Fruit fly (Drosophila melanogaster) whole organism, prepupa: ENCODE data around the gene CG14990.

Experiments
- CG10631 ChIP-seq: fragments of 200-800 bp; sonication (Bioruptor generic); optimal IDR thresholded peaks from 2 replicates; lab custom pipeline; 2016; ENCODE audit warnings: missing biosample characterization, missing genetic modification characterization
- CG11294 ChIP-seq: fragments of 200-800 bp; sonication (Bioruptor generic); IDR thresholded peaks from 2 replicates; pipeline ENCODE4 v1.3.6; 2022; ENCODE audit warnings: missing biosample characterization, missing genetic modification characterization
- CG11762 ChIP-seq: fragments of 200-800 bp; sonication (Bioruptor generic); optimal IDR thresholded peaks from 3 replicates; lab custom pipeline; 2016; ENCODE audit warnings: missing biosample characterization, missing genetic modification characterization; ENCODE audit not compliant: insufficient read depth
- CG11902 ChIP-seq: fragments of 200-800 bp; sonication (Bioruptor generic); optimal IDR thresholded peaks from 3 replicates; lab custom pipeline; 2016; ENCODE audit warnings: missing biosample characterization, missing genetic modification characterization
- CG15336 ChIP-seq: fragments of 200-800 bp; sonication (Bioruptor generic); IDR thresholded peaks from 2 replicates; pipeline ENCODE4 v1.3.6; 2022; ENCODE audit warnings: missing biosample characterization, missing genetic modification characterization
- CG1621 ChIP-seq: fragments of 200-800 bp; sonication (Bioruptor generic); optimal IDR thresholded peaks from 3 replicates; lab custom pipeline; 2018; ENCODE audit warnings: missing biosample characterization, mild to moderate bottlenecking, missing genetic modification characterization
- CG16779 ChIP-seq: fragments of 200-800 bp; sonication (Bioruptor generic); optimal IDR thresholded peaks from 3 replicates; lab custom pipeline; 2017; ENCODE audit warnings: missing biosample characterization, mild to moderate bottlenecking, missing genetic modification characterization
- CG3032 ChIP-seq: fragments of 200-800 bp; optimal IDR thresholded peaks from 2 replicates; lab custom pipeline; 2019; ENCODE audit warnings: missing biosample characterization, mild to moderate bottlenecking, missing genetic modification characterization, moderate library complexity
- CG31627 ChIP-seq: fragments of 200-800 bp; sonication (Bioruptor generic); optimal IDR thresholded peaks from 3 replicates; lab custom pipeline; 2016; ENCODE audit warnings: missing biosample characterization, missing genetic modification characterization
- CG34406 ChIP-seq: fragments of 200-800 bp; sonication (Bioruptor generic); optimal IDR thresholded peaks from 3 replicates; lab custom pipeline; 2016; ENCODE audit warnings: missing biosample characterization, missing genetic modification characterization
- CG3919 ChIP-seq: fragments of 200-800 bp; sonication (Bioruptor generic); optimal IDR thresholded peaks from 3 replicates; lab custom pipeline; 2016; ENCODE audit warnings: missing biosample characterization, missing genetic modification characterization
- CG4318 ChIP-seq: fragments of 200-800 bp; sonication (Bioruptor generic); optimal IDR thresholded peaks from 3 replicates; lab custom pipeline; 2017; ENCODE audit warnings: missing biosample characterization, mild to moderate bottlenecking, missing genetic modification characterization
- CG6163 ChIP-seq: fragments of 200-800 bp; sonication (Bioruptor generic); IDR thresholded peaks from 3 replicates; pipeline ENCODE4 v1.3.6; 2022; ENCODE audit warnings: missing biosample characterization, missing genetic modification characterization
- CG6276 ChIP-seq: fragments of 200-800 bp; sonication (Bioruptor generic); optimal IDR thresholded peaks from 2 replicates; lab custom pipeline; 2017; ENCODE audit warnings: missing biosample characterization, mild to moderate bottlenecking, missing genetic modification characterization
- CG6792 ChIP-seq: fragments of 200-800 bp; sonication (Bioruptor generic); optimal IDR thresholded peaks from 3 replicates; lab custom pipeline; 2016; ENCODE audit warnings: missing biosample characterization, missing genetic modification characterization
- CG6808 ChIP-seq: fragments of 200-800 bp; sonication (Bioruptor generic); optimal IDR thresholded peaks from 3 replicates; lab custom pipeline; 2017; ENCODE audit warnings: missing biosample characterization, missing genetic modification characterization, mild to moderate bottlenecking, moderate library complexity, missing genetic modification reagents
- CG6854 ChIP-seq: fragments of 200-800 bp; sonication (Bioruptor generic); optimal IDR thresholded peaks from 2 replicates; lab custom pipeline; 2017; ENCODE audit warnings: missing biosample characterization, mild to moderate bottlenecking, missing genetic modification characterization
- CG7368 ChIP-seq: fragments of 200-800 bp; sonication (Bioruptor generic); optimal IDR thresholded peaks from 3 replicates; lab custom pipeline; 2016; ENCODE audit warnings: missing biosample characterization, missing genetic modification characterization
- CG8119 ChIP-seq: fragments of 200-800 bp; sonication (Bioruptor generic); IDR thresholded peaks from 3 replicates; pipeline ENCODE4 v1.3.6; 2022; ENCODE audit warnings: missing biosample characterization, missing genetic modification characterization
- CG8319 ChIP-seq: fragments of 200-800 bp; sonication (Bioruptor generic); optimal IDR thresholded peaks from 3 replicates; lab custom pipeline; 2016; ENCODE audit warnings: missing biosample characterization, missing genetic modification characterization
- CG8632 ChIP-seq: fragments of 200-800 bp; sonication (Bioruptor generic); optimal IDR thresholded peaks from 3 replicates; lab custom pipeline; 2016; ENCODE audit warnings: missing biosample characterization, missing genetic modification characterization
- Eip75B ChIP-seq: fragments of 200-800 bp; sonication (Bioruptor generic); optimal IDR thresholded peaks from 3 replicates; lab custom pipeline; 2016; ENCODE audit warnings: missing biosample characterization, missing genetic modification characterization
- Eip78C ChIP-seq: fragments of 200-800 bp; sonication (Bioruptor generic); peaks from one replicate; lab custom pipeline; 2016; ENCODE audit warnings: missing biosample characterization, missing genetic modification characterization
- Eip93F ChIP-seq: fragments of 200-800 bp; sonication (Bioruptor generic); optimal IDR thresholded peaks from 2 replicates; lab custom pipeline; 2016; ENCODE audit warnings: missing biosample characterization, mild to moderate bottlenecking, missing genetic modification characterization
- Ets21C ChIP-seq: fragments of 200-800 bp; sonication (Bioruptor generic); optimal IDR thresholded peaks from 3 replicates; lab custom pipeline; 2016; ENCODE audit warnings: missing biosample characterization, missing genetic modification characterization
- Gug ChIP-seq: fragments of 200-800 bp; sonication (Bioruptor generic); IDR thresholded peaks from 2 replicates; pipeline ENCODE4 v1.3.6; 2022; ENCODE audit warnings: missing biosample characterization, missing genetic modification characterization
- Hr39 ChIP-seq: fragments of 200-800 bp; sonication (Bioruptor generic); optimal IDR thresholded peaks from 2 replicates; lab custom pipeline; 2016; ENCODE audit warnings: missing biosample characterization, missing genetic modification characterization
- Hr4 ChIP-seq: fragments of 200-800 bp; sonication (Bioruptor generic); optimal IDR thresholded peaks from 3 replicates; lab custom pipeline; 2016; ENCODE audit warnings: missing biosample characterization, missing genetic modification characterization
- Met ChIP-seq: fragments of 200-800 bp; sonication (Bioruptor generic); optimal IDR thresholded peaks from 3 replicates; lab custom pipeline; 2016; ENCODE audit warnings: missing biosample characterization, missing genetic modification characterization
- Sox14 ChIP-seq: fragments of 200-800 bp; sonication (Bioruptor generic); optimal IDR thresholded peaks from 3 replicates; lab custom pipeline; 2016; ENCODE audit warnings: missing biosample characterization, missing genetic modification characterization
- achi ChIP-seq: fragments of 200-800 bp; sonication (Bioruptor generic); optimal IDR thresholded peaks from 3 replicates; lab custom pipeline; 2016; ENCODE audit warnings: missing biosample characterization, missing genetic modification characterization
- acj6 ChIP-seq: fragments of 200-800 bp; sonication (Bioruptor generic); optimal IDR thresholded peaks from 3 replicates; lab custom pipeline; 2016; ENCODE audit warnings: missing biosample characterization, missing genetic modification characterization
- cyc ChIP-seq: fragments of 200-800 bp; sonication (Bioruptor generic); optimal IDR thresholded peaks from 3 replicates; lab custom pipeline; 2016; ENCODE audit warnings: missing biosample characterization, missing genetic modification characterization
- dac ChIP-seq: fragments of 200-800 bp; sonication (Bioruptor generic); optimal IDR thresholded peaks from 2 replicates; lab custom pipeline; 2017; ENCODE audit warnings: missing biosample characterization, mild to moderate bottlenecking, missing genetic modification characterization
- dsx ChIP-seq: fragments of 200-800 bp; optimal IDR thresholded peaks from 3 replicates; lab custom pipeline; 2019; ENCODE audit warnings: missing biosample characterization, mild to moderate bottlenecking, missing genetic modification characterization, moderate library complexity; ENCODE audit not compliant: poor library complexity, severe bottlenecking
- eg ChIP-seq: fragments of 200-800 bp; sonication (Bioruptor generic); IDR thresholded peaks from 3 replicates; pipeline ENCODE4 v1.3.6; 2022; ENCODE audit warnings: missing biosample characterization, missing genetic modification characterization
- esn ChIP-seq: fragments of 200-800 bp; sonication (Bioruptor generic); optimal IDR thresholded peaks from 2 replicates; lab custom pipeline; 2016; ENCODE audit warnings: missing biosample characterization, mild to moderate bottlenecking, missing genetic modification characterization, moderate library complexity
- fd59A ChIP-seq: fragments of 200-800 bp; sonication (Bioruptor generic); optimal IDR thresholded peaks from 2 replicates; lab custom pipeline; 2017; ENCODE audit warnings: missing biosample characterization, mild to moderate bottlenecking, missing genetic modification characterization, missing genetic modification reagents
- fd85E ChIP-seq: fragments of 200-800 bp; sonication (Bioruptor generic); optimal IDR thresholded peaks from 3 replicates; lab custom pipeline; 2016; ENCODE audit warnings: missing biosample characterization, missing genetic modification characterization
- fkh ChIP-seq: fragments of 200-800 bp; sonication (Bioruptor generic); optimal IDR thresholded peaks from 3 replicates; lab custom pipeline; 2017; ENCODE audit warnings: missing biosample characterization, mild to moderate bottlenecking, missing genetic modification characterization, moderate library complexity
- lz ChIP-seq: fragments of 200-800 bp; sonication (Bioruptor generic); optimal IDR thresholded peaks from 3 replicates; lab custom pipeline; 2016; ENCODE audit warnings: missing biosample characterization, missing genetic modification characterization
- net ChIP-seq: fragments of 200-800 bp; sonication (Bioruptor generic); optimal IDR thresholded peaks from 3 replicates; lab custom pipeline; 2016; ENCODE audit warnings: missing biosample characterization, missing genetic modification characterization
- pdm3 ChIP-seq: fragments of 200-800 bp; sonication (Bioruptor generic); optimal IDR thresholded peaks from 3 replicates; lab custom pipeline; 2016; ENCODE audit warnings: missing biosample characterization, missing genetic modification characterization
- salr ChIP-seq, 2 experiments: fragments of 200-800 bp; sonication (Bioruptor generic); optimal IDR thresholded peaks; 3 replicates each; lab custom pipeline; 2016 to 2018; ENCODE audit warnings: missing biosample characterization in 2 of 2, missing genetic modification characterization in 2 of 2, mild to moderate bottlenecking in 1 of 2
- spab ChIP-seq: fragments of 200-800 bp; sonication (Bioruptor generic); optimal IDR thresholded peaks from 2 replicates; lab custom pipeline; 2017; ENCODE audit warnings: missing biosample characterization, mild to moderate bottlenecking, missing genetic modification characterization, missing genetic modification reagents
- ss ChIP-seq, 2 experiments: fragments of 200-800 bp; sonication (Bioruptor generic); optimal IDR thresholded peaks; 2 replicates in 1 of 2; 3 replicates in 1 of 2; lab custom pipeline; 2017 to 2018; ENCODE audit warnings: mild to moderate bottlenecking in 2 of 2, missing biosample characterization in 2 of 2, missing genetic modification characterization in 2 of 2, moderate library complexity in 1 of 2
- topi ChIP-seq: fragments of 200-800 bp; sonication (Bioruptor generic); optimal IDR thresholded peaks from 3 replicates; lab custom pipeline; 2016; ENCODE audit warnings: missing biosample characterization, missing genetic modification characterization

CG14990 gene

DNA sequence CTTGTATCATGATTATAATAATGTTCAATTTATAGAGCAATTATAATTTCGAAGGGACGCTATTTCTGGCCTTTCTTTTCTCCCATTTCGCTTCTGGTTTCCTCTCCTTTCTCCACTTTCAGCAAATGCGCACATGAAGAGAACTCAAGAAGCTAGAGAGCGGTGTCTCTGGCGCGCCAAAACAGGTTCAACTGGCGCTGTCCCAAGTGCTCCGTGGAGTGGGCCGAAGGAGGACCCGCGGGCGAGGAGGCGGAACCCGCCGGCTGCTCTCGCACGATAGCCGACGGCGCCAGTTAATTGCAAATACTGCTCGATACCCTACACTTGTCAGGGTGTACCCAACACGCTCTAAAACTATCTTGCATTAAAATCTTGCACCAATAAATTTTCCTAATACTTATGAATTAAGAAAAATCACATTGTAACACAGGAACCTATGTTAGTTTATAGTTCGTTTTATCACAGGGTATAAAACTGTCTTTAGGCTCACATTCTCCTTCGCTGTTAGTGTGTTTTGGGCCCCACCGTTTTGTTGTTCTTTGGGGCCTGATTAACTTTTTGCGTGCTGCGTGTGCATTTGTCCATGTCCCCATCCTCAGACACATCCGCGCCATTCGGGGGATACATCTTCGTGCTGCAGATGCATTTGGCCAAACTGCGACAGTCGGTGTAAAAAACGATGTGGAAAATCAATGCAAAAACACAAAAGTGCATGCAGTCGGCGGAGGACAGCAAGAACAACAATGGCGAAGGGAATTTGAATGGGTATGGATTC, 22.6 kb upstream of the CG14990 start (continued):
- TF ChIP-seq CG6854 (GFP tag; lab: Kevin White, UChicago) (peak; percentile 97), CG11762 (GFP tag; lab: Kevin White, UChicago) (peak; percentile 98), acj6 (GFP tag; lab: Kevin White, UChicago) (peak; percentile 99), CG6792 (peak; percentile 99), Eip78C (GFP tag; lab: Kevin White, UChicago) (peak; percentile 99), Hr4 (GFP tag; lab: Kevin White, UChicago) (peak; percentile 99), CG1621 (tag; lab: Kevin White, UChicago) (peak; percentile 97), CG34406 (GFP tag; lab: Kevin White, UChicago) (peak; percentile 98), ss (GFP tag; optimal IDR thresholded peaks at IDR 0.05; lab: Kevin White, UChicago) (peak; percentile 95 to 98), CG8319 (GFP tag; lab: Kevin White, UChicago) (peak; percentile 96), CG3032 (peak; percentile 98), topi (GFP tag; lab: Kevin White, UChicago) (peak; percentile 97), cyc (GFP tag; lab: Kevin White, UChicago) (peak; percentile 99), pdm3 (GFP tag; lab: Kevin White, UChicago) (peak; percentile 99), Sox14 (GFP tag; lab: Kevin White, UChicago) (peak; percentile 99), CG7368 (GFP tag; lab: Kevin White, UChicago) (peak; percentile 97), CG6163 (GFP tag; lab: Robert Waterston, UW) (peak; percentile 99), dac (GFP tag; lab: Kevin White, UChicago) (peak; percentile 97), salr (GFP tag; optimal IDR thresholded peaks at IDR 0.05; lab: Kevin White, UChicago) (peak; percentile 98), CG31627 (peak; percentile 99), CG8119 (peak; percentile 98), eg (GFP tag; lab: Robert Waterston, UW) (peak; percentile 99), CG16779 (tag; lab: Kevin White, UChicago) (peak; percentile 91), CG10631 (GFP tag; lab: Kevin White, UChicago) (peak; percentile 97), fkh (GFP tag; lab: Kevin White, UChicago) (peak; percentile 25), fd59A (peak; percentile 98), CG11294 (GFP tag; lab: Robert Waterston, UW) (peak; percentile 98), net (GFP tag; lab: Kevin White, UChicago) (peak; percentile 99), Ets21C (GFP tag; lab: Kevin White, UChicago) (peak; percentile 98), fd85E (GFP tag; lab: Kevin White, UChicago) (peak; percentile 92), Met (peak; percentile 98)

DNA sequence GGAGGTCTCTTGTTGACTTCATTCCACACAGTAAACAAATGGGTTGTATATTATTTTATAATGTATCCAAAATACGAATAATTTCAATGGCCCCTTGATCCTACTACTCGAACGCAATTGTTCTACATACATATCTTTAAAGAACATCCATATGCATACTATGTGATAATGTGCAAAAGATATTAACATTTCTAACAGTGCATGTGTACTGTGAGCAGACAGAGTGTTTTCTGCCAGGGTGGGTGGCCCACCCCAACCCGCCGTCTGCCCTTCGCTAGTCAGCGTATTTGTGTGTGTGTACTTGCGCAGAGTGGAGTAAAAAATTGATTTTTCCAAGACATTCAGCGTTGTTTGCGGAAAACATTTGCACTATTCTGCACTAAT, 22.0 kb upstream of the CG14990 start:
- TF ChIP-seq CG4318 (GFP tag; lab: Kevin White, UChicago) (peak; percentile 78), cyc (GFP tag; lab: Kevin White, UChicago) (peak; percentile 86), CG8632 (GFP tag; lab: Kevin White, UChicago) (peak; percentile 53), Gug (peak; percentile 94), achi (GFP tag; lab: Kevin White, UChicago) (peak; percentile 76), esn (GFP tag; lab: Kevin White, UChicago) (no peak), eg (GFP tag; lab: Robert Waterston, UW) (peak; percentile 95), Hr39 (GFP tag; lab: Kevin White, UChicago) (peak; percentile 85), dac (GFP tag; lab: Kevin White, UChicago) (peak; percentile 40), CG3032 (peak; percentile 91), spab (GFP tag; lab: Kevin White, UChicago) (peak; percentile 66), lz (GFP tag; lab: Kevin White, UChicago) (peak; percentile 38), Eip93F (GFP tag; lab: Kevin White, UChicago) (no peak), net (GFP tag; lab: Kevin White, UChicago) (no peak), Sox14 (GFP tag; lab: Kevin White, UChicago) (peak; percentile 84), CG7368 (GFP tag; lab: Kevin White, UChicago) (peak; percentile 83), salr (GFP tag; optimal IDR thresholded peaks at IDR 0.05; lab: Kevin White, UChicago) (peak; percentile 52 to 93), CG6808 (GFP tag; lab: Kevin White, UChicago) (peak; percentile 37), dsx (GFP tag; lab: Kevin White, UChicago) (peak; percentile 75), CG11902 (GFP tag; lab: Kevin White, UChicago) (peak; percentile 70), Eip75B (GFP tag; lab: Kevin White, UChicago) (no peak), CG15336 (GFP tag; lab: Robert Waterston, UW) (peak; percentile 90), CG11294 (GFP tag; lab: Robert Waterston, UW) (peak; percentile 92), Hr4 (GFP tag; lab: Kevin White, UChicago) (peak; percentile 84), CG34406 (GFP tag; lab: Kevin White, UChicago) (peak; percentile 57), CG3919 (peak; percentile 88), CG6792 (no peak), CG6276 (no peak)
